Worm (Caenorhabditis elegans) whole organism, L1 larva: Measurements from ENCODE around the gene tcl-2.

Experiments used
- C04F5.9 ChIP-seq: sonication (generic microtip); optimal IDR thresholded peaks from 2 replicates; lab custom pipeline; 2016; ENCODE audit warnings: missing genetic modification characterization, missing compliant biosample characterization
- F16B12.6 ChIP-seq: fragments of 150-350 bp; optimal IDR thresholded peaks from 2 replicates; lab custom pipeline; 2014; ENCODE audit warnings: missing biosample characterization, missing genetic modification characterization
- Y116A8C.19 ChIP-seq: sonication (generic microtip); optimal IDR thresholded peaks from 2 replicates; lab custom pipeline; 2016; ENCODE audit warnings: missing compliant biosample characterization, missing genetic modification characterization, borderline replicate concordance
- aha-1 ChIP-seq: fragments of 150-350 bp; optimal IDR thresholded peaks from 2 replicates; lab custom pipeline; 2014; ENCODE audit warnings: missing biosample characterization, missing genetic modification characterization
- alr-1 ChIP-seq: fragments of 200-800 bp; sonication (Bioruptor generic); optimal IDR thresholded peaks from 2 replicates; lab custom pipeline; 2018; ENCODE audit warnings: borderline replicate concordance, mild to moderate bottlenecking, missing genetic modification characterization, missing compliant biosample characterization
- ama-1 ChIP-seq: fragments of 150-350 bp; optimal IDR thresholded peaks from 2 replicates; lab custom pipeline; 2014
- blmp-1 ChIP-seq: fragments of 150-350 bp; optimal IDR thresholded peaks from 2 replicates; lab custom pipeline; 2014; ENCODE audit warnings: missing biosample characterization, missing genetic modification characterization
- ceh-63 ChIP-seq: fragments of 200-800 bp; sonication (Bioruptor generic); optimal IDR thresholded peaks from 2 replicates; lab custom pipeline; 2018; ENCODE audit warnings: mild to moderate bottlenecking, missing genetic modification characterization, missing compliant biosample characterization
- ceh-8 ChIP-seq: fragments of 200-800 bp; sonication (Bioruptor generic); optimal IDR thresholded peaks from 2 replicates; lab custom pipeline; 2018; ENCODE audit warnings: mild to moderate bottlenecking, missing genetic modification characterization, moderate library complexity, missing compliant biosample characterization
- ceh-88 ChIP-seq: fragments of 200-800 bp; sonication (Bioruptor generic); IDR thresholded peaks from 2 replicates; pipeline ENCODE4 v1.3.6; 2022; ENCODE audit warnings: missing genetic modification characterization, missing compliant biosample characterization
- ces-1 ChIP-seq: fragments of 150-350 bp; optimal IDR thresholded peaks from 2 replicates; lab custom pipeline; 2014; ENCODE audit warnings: missing biosample characterization, missing genetic modification reagents, missing genetic modification characterization
- dpl-1 ChIP-seq, 3 experiments: fragments of 150-350 bp in 2 of 3; sonication (generic microtip) in 1 of 3; optimal IDR thresholded peaks; 2 replicates each; lab custom pipeline; 2014 to 2017; ENCODE audit warnings: missing biosample characterization in 3 of 3, missing genetic modification characterization in 3 of 3, missing genetic modification reagents in 3 of 3
- dsc-1 ChIP-seq: sonication (generic microtip); optimal IDR thresholded peaks from 2 replicates; lab custom pipeline; 2016; ENCODE audit warnings: mild to moderate bottlenecking, missing genetic modification characterization, missing compliant biosample characterization
- efl-1 ChIP-seq, 4 experiments: fragments of 150-350 bp; optimal IDR thresholded peaks in 3 of 4; peaks in 1 of 4; 1 replicate in 1 of 4; 2 replicates in 3 of 4; lab custom pipeline; 2014; ENCODE audit warnings: missing biosample characterization in 2 of 4, missing genetic modification characterization in 2 of 4, missing genetic modification reagents in 2 of 4
- efl-3 ChIP-seq: fragments of 200-800 bp; sonication (Bioruptor generic); optimal IDR thresholded peaks from 2 replicates; lab custom pipeline; 2018; ENCODE audit warnings: mild to moderate bottlenecking, missing genetic modification characterization, missing compliant biosample characterization
- egl-13 ChIP-seq: sonication (generic microtip); optimal IDR thresholded peaks from 2 replicates; lab custom pipeline; 2016; ENCODE audit warnings: missing genotype, missing genetic modification reagents, missing genetic modification characterization, missing compliant biosample characterization
- egl-27 ChIP-seq, 2 experiments: fragments of 150-350 bp in 1 of 2; sonication (generic microtip); optimal IDR thresholded peaks; 3 replicates each; lab custom pipeline; 2017 to 2018; ENCODE audit warnings: missing biosample characterization in 2 of 2, missing genetic modification characterization in 2 of 2, missing genetic modification reagents in 2 of 2
- ets-5 ChIP-seq: fragments of 200-800 bp; sonication (Bioruptor generic); IDR thresholded peaks from 2 replicates; pipeline ENCODE4 v1.3.6; 2022; ENCODE audit warnings: missing genetic modification characterization, missing compliant biosample characterization
- fkh-4 ChIP-seq: sonication (generic microtip); optimal IDR thresholded peaks from 2 replicates; lab custom pipeline; 2016; ENCODE audit warnings: missing compliant biosample characterization, missing genetic modification characterization, borderline replicate concordance
- fkh-8 ChIP-seq: sonication (generic microtip); optimal IDR thresholded peaks from 2 replicates; lab custom pipeline; 2016; ENCODE audit warnings: mild to moderate bottlenecking, missing genetic modification characterization, missing compliant biosample characterization
- fos-1 ChIP-seq: fragments of 150-350 bp; optimal IDR thresholded peaks from 2 replicates; lab custom pipeline; 2014; ENCODE audit warnings: missing biosample characterization, missing genetic modification characterization
- grh-1 ChIP-seq: fragments of 200-800 bp; sonication (Bioruptor generic); IDR thresholded peaks from 2 replicates; pipeline ENCODE4 v1.3.6; 2022; ENCODE audit warnings: missing genetic modification reagents, missing genetic modification characterization, missing compliant biosample characterization
- hlh-17 ChIP-seq: fragments of 200-800 bp; sonication (Bioruptor generic); optimal IDR thresholded peaks from 2 replicates; lab custom pipeline; 2018; ENCODE audit warnings: missing genetic modification characterization, mild to moderate bottlenecking, missing compliant biosample characterization, moderate library complexity, borderline replicate concordance
- hlh-4 ChIP-seq: sonication (generic microtip); optimal IDR thresholded peaks from 2 replicates; lab custom pipeline; 2016; ENCODE audit warnings: mild to moderate bottlenecking, missing genetic modification characterization, missing compliant biosample characterization
- hpl-2 ChIP-seq: fragments of 150-350 bp; optimal IDR thresholded peaks from 2 replicates; lab custom pipeline; 2014; ENCODE audit warnings: missing biosample characterization, missing genetic modification reagents, missing genetic modification characterization
- irx-1 ChIP-seq: sonication (generic microtip); optimal IDR thresholded peaks from 2 replicates; lab custom pipeline; 2016; ENCODE audit warnings: missing genetic modification characterization, missing compliant biosample characterization
- isw-1 ChIP-seq: fragments of 200-800 bp; sonication (Bioruptor generic); IDR thresholded peaks from 2 replicates; pipeline ENCODE4 v1.3.6; 2022; ENCODE audit warnings: missing genetic modification characterization, missing compliant biosample characterization
- lin-15B ChIP-seq: fragments of 150-350 bp; sonication (generic microtip); optimal IDR thresholded peaks from 3 replicates; lab custom pipeline; 2014; ENCODE audit warnings: missing biosample characterization, missing genetic modification characterization
- lir-3 ChIP-seq: sonication (generic microtip); optimal IDR thresholded peaks from 2 replicates; lab custom pipeline; 2016; ENCODE audit warnings: mild to moderate bottlenecking, missing genetic modification characterization, moderate library complexity, missing compliant biosample characterization; ENCODE audit not compliant: poor library complexity
- mab-9 ChIP-seq: fragments of 200-800 bp; sonication (Bioruptor generic); IDR thresholded peaks from 2 replicates; pipeline ENCODE4 v1.3.6; 2022; ENCODE audit warnings: missing genetic modification reagents, missing genetic modification characterization, missing compliant biosample characterization
- mdl-1 ChIP-seq, 2 experiments: fragments of 150-350 bp; optimal IDR thresholded peaks; 2 replicates each; lab custom pipeline; 2014 to 2017; ENCODE audit warnings: missing biosample characterization in 2 of 2, missing genetic modification characterization in 2 of 2, inconsistent platforms in 1 of 2
- mef-2 ChIP-seq: fragments of 150-350 bp; optimal IDR thresholded peaks from 2 replicates; lab custom pipeline; 2014; ENCODE audit warnings: missing biosample characterization, missing genetic modification characterization
- nhr-11 ChIP-seq: fragments of 150-350 bp; optimal IDR thresholded peaks from 2 replicates; lab custom pipeline; 2014; ENCODE audit warnings: missing biosample characterization, missing genetic modification characterization
- nhr-71 ChIP-seq: sonication (generic microtip); optimal IDR thresholded peaks from 2 replicates; lab custom pipeline; 2016; ENCODE audit warnings: mild to moderate bottlenecking, missing genetic modification characterization, moderate library complexity, missing compliant biosample characterization
- nhr-76 ChIP-seq: sonication (generic microtip); optimal IDR thresholded peaks from 2 replicates; lab custom pipeline; 2017; ENCODE audit warnings: missing biosample characterization, missing genetic modification characterization
- nhr-84 ChIP-seq: sonication (generic microtip); optimal IDR thresholded peaks from 2 replicates; lab custom pipeline; 2017; ENCODE audit warnings: missing biosample characterization, missing genetic modification characterization
- nhr-85 ChIP-seq: sonication (generic microtip); peaks from one replicate; lab custom pipeline; 2016; ENCODE audit warnings: missing genetic modification characterization, inconsistent platforms, missing compliant biosample characterization
- nhr-90 ChIP-seq: sonication (generic microtip); optimal IDR thresholded peaks from 2 replicates; lab custom pipeline; 2016; ENCODE audit warnings: mild to moderate bottlenecking, missing genetic modification characterization, missing compliant biosample characterization; ENCODE audit not compliant: poor library complexity
- pag-3 ChIP-seq: sonication (generic microtip); optimal IDR thresholded peaks from 2 replicates; lab custom pipeline; 2017; ENCODE audit warnings: missing genetic modification characterization, mild to moderate bottlenecking, missing compliant biosample characterization, antibody characterized with exemption, borderline replicate concordance; ENCODE audit not compliant: insufficient read depth
- snpc-4 ChIP-seq: fragments of 150-350 bp; optimal IDR thresholded peaks from 2 replicates; lab custom pipeline; 2014; ENCODE audit warnings: missing biosample characterization, missing genetic modification characterization
- snu-23 ChIP-seq: sonication (generic microtip); optimal IDR thresholded peaks from 2 replicates; lab custom pipeline; 2016; ENCODE audit warnings: missing genetic modification characterization, missing compliant biosample characterization
- sox-4 ChIP-seq: sonication (generic microtip); optimal IDR thresholded peaks from 2 replicates; lab custom pipeline; 2016; ENCODE audit warnings: missing genetic modification characterization, missing compliant biosample characterization
- unc-30 ChIP-seq: sonication (generic microtip); optimal IDR thresholded peaks from 2 replicates; lab custom pipeline; 2017; ENCODE audit warnings: missing biosample characterization, missing genetic modification characterization
- unc-62 ChIP-seq: fragments of 150-350 bp; optimal IDR thresholded peaks from 2 replicates; lab custom pipeline; 2014; ENCODE audit warnings: missing biosample characterization, missing genetic modification reagents, missing genetic modification characterization
- unc-86 ChIP-seq: sonication (generic microtip); optimal IDR thresholded peaks from 2 replicates; lab custom pipeline; 2016; ENCODE audit warnings: missing genetic modification characterization, missing compliant biosample characterization
- vab-15 ChIP-seq: sonication (generic microtip); optimal IDR thresholded peaks from 2 replicates; lab custom pipeline; 2017; ENCODE audit warnings: missing genotype, mild to moderate bottlenecking, missing genetic modification characterization, missing compliant biosample characterization
- xbp-1 ChIP-seq: sonication (generic microtip); optimal IDR thresholded peaks from 2 replicates; lab custom pipeline; 2016; ENCODE audit warnings: missing genetic modification characterization, missing compliant biosample characterization
- zip-4 ChIP-seq: fragments of 200-800 bp; sonication (Bioruptor generic); optimal IDR thresholded peaks from 2 replicates; lab custom pipeline; 2018; ENCODE audit warnings: mild to moderate bottlenecking, missing genetic modification characterization, moderate library complexity, missing compliant biosample characterization
- ztf-4 ChIP-seq: fragments of 150-350 bp; optimal IDR thresholded peaks from 2 replicates; lab custom pipeline; 2014; ENCODE audit warnings: missing biosample characterization, missing genetic modification characterization

Gene tcl-2

ce11 chrIV:192046-192445, 13.2 kb downstream of the tcl-2 start, which contains the start of gene Y38C1AA.12 (continued):
- TF ChIP-seq snpc-4 (tag; lab: Kevin White, UChicago) (peak; percentile 60), efl-1 (optimal IDR thresholded peaks at IDR 0.05; lab: Kevin White, UChicago) (peak; percentile 77 to 78), efl-1 (GFP tag; optimal IDR thresholded peaks at IDR 0.05 in 1 of 2; lab: Kevin White, UChicago) (peak; percentile 77 to 97), ceh-88 (GFP tag; lab: Robert Waterston, UW) (peak; percentile 75), ceh-8 (GFP tag; lab: Kevin White, UChicago) (peak; percentile 54), egl-13 (tag; lab: Kevin White, UChicago) (peak; percentile 95), ama-1 (lab: Kevin White, UChicago) (no peak), nhr-84 (tag; lab: Kevin White, UChicago) (no peak), hpl-2 (GFP tag; lab: Kevin White, UChicago) (no peak), egl-27 (tag; optimal IDR thresholded peaks at IDR 0.05; lab: Kevin White, UChicago) (no peak), isw-1 (GFP tag; lab: Robert Waterston, UW) (peak; percentile 79), nhr-76 (tag; lab: Kevin White, UChicago) (no peak), sox-4 (peak; percentile 90), hlh-4 (tag; lab: Kevin White, UChicago) (peak; percentile 77), Y116A8C.19 (tag; lab: Kevin White, UChicago) (peak; percentile 83), ztf-4 (tag; lab: Kevin White, UChicago) (peak; percentile 13), fkh-8 (tag; lab: Kevin White, UChicago) (peak; percentile 93), nhr-85 (peak; percentile 96), irx-1 (tag; lab: Kevin White, UChicago) (peak; percentile 97), unc-30 (tag; lab: Kevin White, UChicago) (no peak), blmp-1 (tag; lab: Kevin White, UChicago) (peak; percentile 50), hlh-17 (GFP tag; lab: Kevin White, UChicago) (no peak), zip-4 (GFP tag; lab: Kevin White, UChicago) (peak; percentile 70), alr-1 (tag; lab: Kevin White, UChicago) (no peak), efl-3 (no peak), nhr-90 (tag; lab: Kevin White, UChicago) (peak; percentile 95), nhr-71 (tag; lab: Kevin White, UChicago) (peak; percentile 94), lin-15B (peak; percentile 80), fkh-4 (tag; lab: Kevin White, UChicago) (peak; percentile 96), ces-1 (GFP tag; lab: Kevin White, UChicago) (no peak), unc-62 (GFP tag; lab: Kevin White, UChicago) (no peak), snu-23 (peak; percentile 91), mab-9 (GFP tag; lab: Robert Waterston, UW) (peak; percentile 71; the same call in 1 of the 2 replicates), lir-3 (tag; lab: Kevin White, UChicago) (peak; percentile 97), dsc-1 (peak; percentile 93), xbp-1 (tag; lab: Kevin White, UChicago) (peak; percentile 90), mdl-1 (tag; optimal IDR thresholded peaks at IDR 0.05; lab: Kevin White, UChicago) (peak in 1 of 2 experiments; percentile 56), fos-1 (peak; percentile 33), ets-5 (GFP tag; lab: Robert Waterston, UW) (no peak), dpl-1 (GFP tag; optimal IDR thresholded peaks at IDR 0.05; lab: Kevin White, UChicago) (peak; percentile 59 to 79 (median 73)), mef-2 (tag; lab: Kevin White, UChicago) (no peak), pag-3 (tag; lab: Kevin White, UChicago) (no peak), nhr-11 (tag; lab: Kevin White, UChicago) (peak; percentile 27), ceh-63 (no peak), C04F5.9 (tag; lab: Kevin White, UChicago) (peak; percentile 91), aha-1 (tag; lab: Kevin White, UChicago) (no peak), unc-86 (tag; lab: Kevin White, UChicago) (peak; percentile 81), grh-1 (GFP tag; lab: Robert Waterston, UW) (peak; percentile 58), F16B12.6 (tag; lab: Kevin White, UChicago) (peak; percentile 46), vab-15 (peak; percentile 79)
